Fruit fly (Drosophila melanogaster): ENCODE measurements around the gene Ntl.

Gene Ntl

DNA sequence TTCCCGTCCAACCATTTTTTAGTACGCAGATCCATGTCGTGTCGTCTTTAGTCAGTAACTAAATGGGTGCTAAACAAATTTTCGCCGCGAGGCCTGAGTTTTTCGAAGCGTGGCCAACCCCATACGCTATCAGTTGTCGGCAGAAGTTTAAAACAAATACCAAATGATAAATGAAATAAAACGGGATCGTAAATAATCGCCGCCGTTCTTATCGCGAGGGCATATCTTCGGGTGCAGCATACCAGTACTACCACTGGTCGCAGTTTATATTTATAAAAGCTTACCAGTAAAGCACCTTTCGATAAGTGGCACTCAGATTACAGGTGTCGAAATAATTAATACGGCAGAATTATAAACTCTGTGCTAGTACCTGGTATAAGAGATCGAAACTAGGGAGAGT, 25.4 kb upstream of the Ntl start (continued):
- TF ChIP-seq CG10543 (GFP tag; optimal IDR thresholded peaks at IDR 0.05) (peak; percentile 25), slou (GFP tag; optimal IDR thresholded peaks at IDR 0.05) (no peak), lab (GFP tag; optimal IDR thresholded peaks at IDR 0.05) (peak; percentile 83), CG15011 (GFP tag; optimal IDR thresholded peaks at IDR 0.05) (no peak), sens-2 (GFP tag; IDR thresholded peaks at IDR 0.05) (no peak), sd (tag; optimal IDR thresholded peaks at IDR 0.05) (peak; percentile 97), eyg (GFP tag; optimal IDR thresholded peaks at IDR 0.05) (no peak), tgo (GFP tag; IDR thresholded peaks at IDR 0.05) (no peak), cad (GFP tag; optimal IDR thresholded peaks at IDR 0.05) (no peak), BtbVII (GFP tag; optimal IDR thresholded peaks at IDR 0.05) (no peak), CG34376 (GFP tag; optimal IDR thresholded peaks at IDR 0.05) (peak; percentile 97), CG10431 (GFP tag; optimal IDR thresholded peaks at IDR 0.05) (no peak), CG12236 (GFP tag; optimal IDR thresholded peaks at IDR 0.05) (no peak), Med (GFP tag) (peak; percentile 33), CG11560 (tag; IDR thresholded peaks at IDR 0.05) (no peak), exex (tag; optimal IDR thresholded peaks at IDR 0.05) (peak; percentile 95), gsb-n (tag; optimal IDR thresholded peaks at IDR 0.05) (no peak)

DNA sequence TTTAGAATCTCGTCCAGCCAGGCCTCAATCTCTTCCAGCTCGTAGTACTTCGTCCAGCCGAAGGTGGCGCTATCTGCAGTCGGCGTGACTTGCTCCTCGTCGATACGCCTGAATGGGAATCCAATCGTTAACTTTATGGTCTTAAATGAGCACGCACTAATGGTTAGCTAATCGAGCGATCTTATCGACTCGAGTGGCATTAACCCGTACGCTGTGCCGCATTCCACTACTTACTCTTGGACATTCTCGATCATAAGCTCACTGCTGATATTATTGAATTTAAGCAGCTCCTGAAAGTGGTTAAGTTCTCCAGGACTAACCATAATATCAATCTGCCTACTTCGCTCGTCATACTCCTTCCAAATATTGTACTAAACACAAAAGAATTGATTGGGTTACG, 20.2 kb upstream of the Ntl start:
- TF ChIP-seq exex (tag; optimal IDR thresholded peaks at IDR 0.05), result peak; percentile 83
- TF ChIP-seq CG12155 (GFP tag; optimal IDR thresholded peaks at IDR 0.05), result no peak
- TF ChIP-seq Dfd (GFP tag; optimal IDR thresholded peaks at IDR 0.05), result no peak
- no peak for TF ChIP-seq twi (tag; optimal IDR thresholded peaks at IDR 0.05)
- no peak for TF ChIP-seq CG6683 (GFP tag; optimal IDR thresholded peaks at IDR 0.05)
- TF ChIP-seq grn (GFP tag; optimal IDR thresholded peaks at IDR 0.05), result peak; percentile 66
- TF ChIP-seq CG15269 (tag; optimal IDR thresholded peaks at IDR 0.05), result no peak
- no peak for TF ChIP-seq CG7928 (GFP tag; optimal IDR thresholded peaks at IDR 0.05)
- TF ChIP-seq Rx (GFP tag; IDR thresholded peaks at IDR 0.05), result no peak
- no peak for TF ChIP-seq E2f1 (GFP tag; IDR thresholded peaks at IDR 0.05)
- TF ChIP-seq CG7963 (GFP tag; IDR thresholded peaks at IDR 0.05; ENCODE audit: partially characterized antibody), result no peak
- TF ChIP-seq Ets65A (GFP tag), result peak; percentile 36
- TF ChIP-seq sd (tag; optimal IDR thresholded peaks at IDR 0.05), result peak; percentile 80

DNA sequence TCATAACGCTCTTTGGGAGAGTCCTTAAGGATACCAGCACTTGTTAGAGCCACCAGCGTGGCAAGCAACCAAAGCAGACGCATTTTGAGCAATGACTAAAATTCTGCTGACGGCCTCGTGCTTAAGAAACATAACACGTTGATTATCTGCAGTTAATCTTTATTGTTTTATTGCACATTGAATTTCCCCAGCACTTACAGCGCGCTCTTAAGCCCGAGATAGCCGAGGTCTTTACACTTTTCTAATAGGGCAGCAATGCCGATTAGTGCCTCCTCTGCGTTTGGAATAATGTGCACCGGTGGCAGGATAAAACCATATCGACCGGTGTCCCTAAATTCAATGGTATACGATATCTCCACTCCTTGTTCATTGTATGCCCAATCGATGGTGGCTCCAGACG, 19.7 kb upstream of the Ntl start, which contains the start of gene CG18585:
TSS of gene CG18585 (minus strand) at position 101 of the 400 bp plus-strand sequence.
- no peak for TF ChIP-seq Atf3 (GFP tag; optimal IDR thresholded peaks at IDR 0.05)
- no peak for TF ChIP-seq tx (GFP tag; optimal IDR thresholded peaks at IDR 0.05)
- no peak for TF ChIP-seq mam (GFP tag; optimal IDR thresholded peaks at IDR 0.05)
- TF ChIP-seq dm (GFP tag; optimal IDR thresholded peaks at IDR 0.05), result no peak
- TF ChIP-seq Optix (GFP tag; IDR thresholded peaks at IDR 0.05), result no peak
- no peak for TF ChIP-seq CG3838 (GFP tag; optimal IDR thresholded peaks at IDR 0.05)
- no peak for TF ChIP-seq CG13287 (GFP tag; IDR thresholded peaks at IDR 0.05; ENCODE audit: partially characterized antibody)
- TF ChIP-seq CG14014 (GFP tag; IDR thresholded peaks at IDR 0.05), result no peak
- no peak for TF ChIP-seq CG3281 (GFP tag; optimal IDR thresholded peaks at IDR 0.05)
- no peak for TF ChIP-seq Nf-YA (GFP tag; IDR thresholded peaks at IDR 0.05)

DNA sequence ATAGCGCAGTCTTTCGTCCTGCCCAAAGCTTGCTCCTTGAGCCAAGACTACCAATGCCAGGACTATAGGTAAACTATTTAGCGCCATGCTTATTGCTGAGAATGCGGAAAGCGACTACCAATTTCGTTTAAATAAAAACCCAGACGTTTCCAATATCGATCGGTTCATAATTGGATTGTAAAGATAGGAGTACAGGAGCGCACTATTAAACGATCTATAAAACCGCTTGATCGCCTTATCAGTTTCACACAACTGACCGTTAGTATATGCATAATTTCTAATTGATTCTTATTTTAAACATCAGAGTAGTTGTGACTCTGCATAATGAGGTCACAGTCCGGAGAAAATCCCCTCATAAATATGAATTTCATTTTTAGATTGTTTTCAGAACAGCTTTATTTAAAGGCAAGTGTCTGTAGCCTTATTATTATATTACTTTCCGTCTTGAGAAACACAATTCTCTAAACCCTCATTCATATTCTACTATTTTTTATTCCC, 18.0 kb upstream of the Ntl start, which contains the start of the genes CG7025 and CG43235:
TSS of gene CG7025 (minus strand) at position 101 of the 498 bp plus-strand sequence.
TSS of gene CG43235 (plus strand) at position 448 of the 498 bp plus-strand sequence.
- TF ChIP-seq Opbp (GFP tag; IDR thresholded peaks at IDR 0.05; ENCODE audit: partially characterized antibody) (no peak), exex (tag; optimal IDR thresholded peaks at IDR 0.05) (peak; percentile 32)
